In the genomic region with DNA sequence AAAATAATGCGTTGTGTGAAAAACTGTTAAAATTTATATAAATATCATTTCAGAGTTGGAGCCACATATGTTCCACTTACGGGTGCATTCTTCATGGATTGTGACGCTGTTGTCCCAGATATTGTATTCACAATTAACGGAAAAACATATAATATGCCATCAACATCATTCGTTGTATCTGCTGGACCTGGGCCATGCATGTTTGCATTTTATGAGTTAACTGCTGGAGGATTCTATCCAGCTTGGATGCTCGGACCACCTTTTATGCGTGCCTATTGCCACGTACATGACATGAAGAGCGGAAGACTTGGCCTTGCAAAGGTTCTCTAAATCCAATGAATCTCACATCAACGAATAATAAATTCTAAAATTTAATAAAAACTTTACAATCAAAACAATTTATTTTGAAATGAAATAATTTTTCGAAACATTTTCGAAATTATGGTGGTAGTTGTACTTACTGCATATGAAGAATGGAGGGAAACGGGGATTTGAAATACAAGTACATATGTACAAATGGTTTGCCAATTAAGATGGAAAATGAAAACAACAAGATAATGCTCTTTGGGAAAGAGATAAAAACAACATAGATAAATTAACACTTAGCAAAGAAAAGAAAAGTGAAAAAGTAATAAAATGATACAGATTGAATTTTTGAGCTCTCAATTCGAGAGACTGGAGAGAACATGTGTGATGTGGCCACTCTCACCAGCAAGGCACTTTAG, we compare ENCODE assay signal across 4 worm cellular contexts.
TF ChIP-seq lines count a peak whose summit lies in the region.

No protein-coding gene starts in this region.

TF ChIP-seq in whole organism, L1 larva, 84 proteins besides CTCF, POLR2A, EP300 and RAD21:
- peak; percentile 28 for TF ChIP-seq elt-2 (tag; optimal IDR thresholded peaks at IDR 0.05; lab: Kevin White, UChicago)
- no peak for TF ChIP-seq unc-86 (tag; optimal IDR thresholded peaks at IDR 0.05; lab: Kevin White, UChicago)
- peak; percentile 12 for TF ChIP-seq pqm-1 (tag; optimal IDR thresholded peaks at IDR 0.05; lab: Kevin White, UChicago)

TF ChIP-seq in whole organism, L3 larva, 47 proteins besides CTCF, POLR2A, EP300 and RAD21:
- TF ChIP-seq fos-1 (tag; optimal IDR thresholded peaks at IDR 0.05; lab: Kevin White, UChicago) (no peak), ama-1 (optimal IDR thresholded peaks at IDR 0.05; lab: Kevin White, UChicago) (no peak), elt-2 (tag; optimal IDR thresholded peaks at IDR 0.05; lab: Kevin White, UChicago) (peak; percentile 28)

TF ChIP-seq in whole organism, L4 larva, 104 proteins besides CTCF, POLR2A, EP300 and RAD21 (continues in another document):
- TF ChIP-seq dmd-8 (GFP tag; IDR thresholded peaks at IDR 0.05; lab: Robert Waterston, UW) (no peak), php-3 (GFP tag; IDR thresholded peaks at IDR 0.05; lab: Robert Waterston, UW) (no peak), mxl-3 (GFP tag; optimal IDR thresholded peaks at IDR 0.05; lab: Kevin White, UChicago) (no peak), lin-13 (GFP tag; optimal IDR thresholded peaks at IDR 0.05; lab: Kevin White, UChicago) (no peak), jun-1 (tag; optimal IDR thresholded peaks at IDR 0.05; lab: Kevin White, UChicago) (no peak), zfp-2 (tag; optimal IDR thresholded peaks at IDR 0.05; lab: Kevin White, UChicago) (no peak), hif-1 (tag; optimal IDR thresholded peaks at IDR 0.05; lab: Kevin White, UChicago) (no peak), pha-4 (GFP tag; IDR thresholded peaks at IDR 0.05; lab: Robert Waterston, UW) (no peak), pha-4 (tag; optimal IDR thresholded peaks at IDR 0.05; lab: Kevin White, UChicago) (no peak), saeg-2 (GFP tag; IDR thresholded peaks at IDR 0.05; lab: Robert Waterston, UW) (no peak), F49E8.2 (tag; optimal IDR thresholded peaks at IDR 0.05; lab: Kevin White, UChicago; ENCODE audit: borderline replicate concordance) (no peak), pqm-1 (tag; optimal IDR thresholded peaks at IDR 0.05; lab: Kevin White, UChicago) (peak; percentile 28), lin-39 (tag; optimal IDR thresholded peaks at IDR 0.05; lab: Kevin White, UChicago) (no peak), skn-1 (tag; optimal IDR thresholded peaks at IDR 0.05; lab: Kevin White, UChicago) (no peak), R02D3.7 (tag; optimal IDR thresholded peaks at IDR 0.05; lab: Kevin White, UChicago) (no peak), aly-2 (tag; optimal IDR thresholded peaks at IDR 0.05; lab: Kevin White, UChicago) (no peak), lir-3 (tag; optimal IDR thresholded peaks at IDR 0.05; lab: Kevin White, UChicago) (no peak), mdl-1 (tag; optimal IDR thresholded peaks at IDR 0.05; lab: Kevin White, UChicago) (no peak), egl-43 (GFP tag; IDR thresholded peaks at IDR 0.05; lab: Robert Waterston, UW) (no peak), zag-1 (tag; optimal IDR thresholded peaks at IDR 0.05; lab: Kevin White, UChicago) (no peak), lin-15B (tag; optimal IDR thresholded peaks at IDR 0.05; lab: Kevin White, UChicago) (no peak), spr-1 (tag; optimal IDR thresholded peaks at IDR 0.05; lab: Kevin White, UChicago) (peak; percentile 2), attf-4 (tag; optimal IDR thresholded peaks at IDR 0.05; lab: Kevin White, UChicago) (no peak), mep-1 (tag; optimal IDR thresholded peaks at IDR 0.05; lab: Kevin White, UChicago) (peak; percentile 66), ztf-11 (tag; optimal IDR thresholded peaks at IDR 0.05; lab: Kevin White, UChicago) (no peak), zfp-3 (GFP tag; conservative IDR thresholded peaks at IDR 0.05; lab: Robert Waterston, UW) (no peak), ZK546.5 (tag; optimal IDR thresholded peaks at IDR 0.05; lab: Kevin White, UChicago) (no peak), Y5F2A.4 (GFP tag; optimal IDR thresholded peaks at IDR 0.05; lab: Kevin White, UChicago) (no peak), nhr-42 (GFP tag; IDR thresholded peaks at IDR 0.05; lab: Robert Waterston, UW) (no peak), ctbp-1 (GFP tag; IDR thresholded peaks at IDR 0.05; lab: Robert Waterston, UW) (no peak), hmg-1.1 (GFP tag; IDR thresholded peaks at IDR 0.05; lab: Robert Waterston, UW) (no peak), duxl-1 (tag; optimal IDR thresholded peaks at IDR 0.05; lab: Kevin White, UChicago; ENCODE audit: poor library complexity) (peak; percentile 62), dve-1 (tag; optimal IDR thresholded peaks at IDR 0.05; lab: Kevin White, UChicago; ENCODE audit: insufficient read depth) (peak; percentile 53), mes-2 (tag; optimal IDR thresholded peaks at IDR 0.05; lab: Kevin White, UChicago; ENCODE audit: poor library complexity, severe bottlenecking) (peak; percentile 69), nhr-10 (tag; optimal IDR thresholded peaks at IDR 0.05; lab: Kevin White, UChicago) (peak; percentile 29), nhr-48 (tag; optimal IDR thresholded peaks at IDR 0.05; lab: Kevin White, UChicago) (peak; percentile 13), nhr-76 (tag; optimal IDR thresholded peaks at IDR 0.05; lab: Kevin White, UChicago) (no peak), nhr-77 (tag; optimal IDR thresholded peaks at IDR 0.05; lab: Kevin White, UChicago) (no peak), nhr-111 (GFP tag; optimal IDR thresholded peaks at IDR 0.05; lab: Kevin White, UChicago) (no peak), aha-1 (tag; lab: Kevin White, UChicago) (no peak)

TF ChIP-seq in whole organism, young adult, 124 proteins besides CTCF, POLR2A, EP300 and RAD21:
- no peak for TF ChIP-seq hlh-26 (GFP tag; conservative IDR thresholded peaks at IDR 0.05; lab: Robert Waterston, UW)
- TF ChIP-seq zfh-2 (GFP tag; conservative IDR thresholded peaks at IDR 0.05; lab: Robert Waterston, UW), result no peak
- TF ChIP-seq Y67H2A.10 (GFP tag; conservative IDR thresholded peaks at IDR 0.05; lab: Robert Waterston, UW), result no peak
- TF ChIP-seq hlh-12 (tag; optimal IDR thresholded peaks at IDR 0.05; lab: Kevin White, UChicago), result no peak
- TF ChIP-seq F52B5.7 (tag; optimal IDR thresholded peaks at IDR 0.05; lab: Kevin White, UChicago), result peak; percentile 55
- TF ChIP-seq chd-7 (tag; optimal IDR thresholded peaks at IDR 0.05; lab: Kevin White, UChicago), result peak; percentile 11
- TF ChIP-seq nhr-80 (tag; optimal IDR thresholded peaks at IDR 0.05; lab: Kevin White, UChicago), result peak; percentile 41
- TF ChIP-seq unc-130 (GFP tag; optimal IDR thresholded peaks at IDR 0.05; lab: Kevin White, UChicago), result no peak
- 0 out of 2 replicates have a peak, but pooled peaks have one; percentile 17 for TF ChIP-seq nfyb-1 (GFP tag; IDR thresholded peaks at IDR 0.05; lab: Robert Waterston, UW)
- peak; percentile 38 for TF ChIP-seq nhr-90 (tag; optimal IDR thresholded peaks at IDR 0.05; lab: Kevin White, UChicago)
- no peak for TF ChIP-seq mes-4 (tag; optimal IDR thresholded peaks at IDR 0.05; lab: Kevin White, UChicago)
- no peak for TF ChIP-seq snpc-1.1 (tag; optimal IDR thresholded peaks at IDR 0.05; lab: Kevin White, UChicago; ENCODE audit: insufficient read depth)
- TF ChIP-seq cebp-2 (GFP tag; IDR thresholded peaks at IDR 0.05; lab: Robert Waterston, UW), result 0 out of 2 replicates have a peak, but pooled peaks have one; percentile 19
